Worm (Caenorhabditis elegans) whole organism, L4 larva: ENCODE results near the gene F44E2.4.

ENCODE experiments used
- ceh-28 ChIP-seq: fragments of 150-350 bp; optimal IDR thresholded peaks from 2 replicates; lab custom pipeline; 2014; ENCODE audit warnings: missing biosample characterization, missing genetic modification reagents, missing genetic modification characterization
- ceh-82 ChIP-seq: sonication (generic microtip); optimal IDR thresholded peaks from 2 replicates; lab custom pipeline; 2017; ENCODE audit warnings: missing biosample characterization, missing genetic modification characterization
- lin-29 ChIP-seq: fragments of 200-800 bp; sonication (Bioruptor generic); IDR thresholded peaks from 2 replicates; pipeline ENCODE4 v1.3.6; 2022; ENCODE audit warnings: missing genetic modification reagents, missing genetic modification characterization, missing compliant biosample characterization
- nhr-76 ChIP-seq: fragments of 150-350 bp; optimal IDR thresholded peaks from 2 replicates; lab custom pipeline; 2014; ENCODE audit warnings: missing biosample characterization, missing genetic modification characterization
- pqm-1 ChIP-seq: sonication (generic microtip); optimal IDR thresholded peaks from 2 replicates; lab custom pipeline; 2017; ENCODE audit warnings: missing biosample characterization, missing genetic modification characterization

- TF ChIP-seq nhr-76 (tag; lab: Kevin White, UChicago), result no peak
- TF ChIP-seq ceh-82 (tag; lab: Kevin White, UChicago), result no peak
- no peak for TF ChIP-seq ceh-28 (tag; lab: Kevin White, UChicago)
- no peak for TF ChIP-seq lin-29 (GFP tag; lab: Robert Waterston, UW)
- TF ChIP-seq pqm-1, result no peak
These were observed 13.7 kb downstream of the F44E2.4 start for ce11 chrIII:8824556-8824955.
